Worm (Caenorhabditis elegans) whole organism, L4/young adult: ENCODE measurements around the gene phyh-1.

Source experiments
- dao-5 ChIP-seq: sonication (generic microtip); optimal IDR thresholded peaks from 2 replicates; lab custom pipeline; 2016; ENCODE audit warnings: missing genotype, missing genetic modification characterization, moderate library complexity, missing compliant biosample characterization
- him-1 ChIP-seq: sonication (generic microtip); optimal IDR thresholded peaks from 2 replicates; lab custom pipeline; 2016; ENCODE audit warnings: missing genotype, missing genetic modification reagents, missing genetic modification characterization, missing compliant biosample characterization

ce11 chrIV:17269042-17269441, 9.8 kb upstream of the phyh-1 start, which contains the start of gene atgp-1:
- TF ChIP-seq him-1 (tag; lab: Kevin White, UChicago) (no peak), dao-5 (tag; lab: Kevin White, UChicago) (no peak)
